Fruit fly (Drosophila melanogaster): ENCODE measurements around the gene CG41128.

CG41128 gene

DNA sequence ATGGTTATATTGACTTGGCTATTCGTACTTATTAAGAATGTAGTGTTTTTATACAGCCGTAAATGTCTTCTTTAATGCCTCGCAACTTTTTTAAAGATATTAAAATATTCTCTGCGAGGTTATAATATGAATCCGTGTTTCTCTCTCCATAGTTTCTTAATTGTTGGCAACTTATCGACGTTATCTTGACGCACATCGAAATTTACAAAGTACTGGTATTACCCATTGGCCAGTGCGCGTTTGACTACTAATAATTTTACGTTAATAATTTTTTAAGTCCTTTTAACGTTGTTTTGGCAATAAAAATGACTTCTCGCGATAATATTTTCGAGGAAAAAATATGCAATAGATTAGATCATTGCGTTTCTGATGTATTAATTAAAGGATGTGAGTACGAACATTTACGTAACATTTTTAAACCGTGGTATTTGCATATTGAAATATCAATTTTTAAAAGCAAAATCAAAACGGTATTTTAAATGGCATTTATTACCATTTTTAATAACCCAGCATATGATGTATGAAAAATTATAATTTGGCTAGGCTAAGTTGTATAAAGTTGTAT, at the start of gene CG41128:
CG41128 (plus strand) TSS at position 211 of the 565 bp plus-strand sequence.
- TF ChIP-seq pan (optimal IDR thresholded peaks at IDR 0.05), result no peak
- TF ChIP-seq EcR (GFP tag; optimal IDR thresholded peaks at IDR 0.05), result no peak
- no peak for TF ChIP-seq usp (GFP tag; optimal IDR thresholded peaks at IDR 0.05)
- TF ChIP-seq psq (optimal IDR thresholded peaks at IDR 0.05), result no peak
- no peak for TF ChIP-seq Dll (optimal IDR thresholded peaks at IDR 0.05)
- no peak for TF ChIP-seq CG8478 (optimal IDR thresholded peaks at IDR 0.05)

DNA sequence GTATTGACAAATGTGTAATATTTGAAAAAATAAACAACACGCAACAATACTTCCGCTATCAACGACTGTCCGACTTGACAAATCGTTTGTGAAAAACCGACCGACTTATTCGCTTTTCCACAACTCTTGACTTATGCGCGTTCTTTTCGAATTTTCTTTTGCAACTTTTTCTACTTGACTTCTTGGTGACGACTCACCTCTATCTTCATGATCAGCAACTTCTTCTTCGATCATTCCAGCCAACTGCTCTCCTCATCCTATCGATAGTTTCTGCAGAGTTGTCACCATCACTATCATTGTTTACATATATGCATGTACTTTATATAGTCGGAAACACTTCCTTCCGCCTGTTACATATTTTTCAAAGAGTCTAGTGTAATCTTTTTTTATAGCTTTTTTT, 16.2 kb upstream of the CG41128 start:
- TF ChIP-seq EcR (GFP tag; optimal IDR thresholded peaks at IDR 0.05), result no peak
- no peak for TF ChIP-seq Dll (optimal IDR thresholded peaks at IDR 0.05)
- no peak for TF ChIP-seq psq (optimal IDR thresholded peaks at IDR 0.05)
- no peak for TF ChIP-seq usp (GFP tag; optimal IDR thresholded peaks at IDR 0.05)
- no peak for TF ChIP-seq CG8478 (optimal IDR thresholded peaks at IDR 0.05)
- no peak for TF ChIP-seq pan (optimal IDR thresholded peaks at IDR 0.05)

DNA sequence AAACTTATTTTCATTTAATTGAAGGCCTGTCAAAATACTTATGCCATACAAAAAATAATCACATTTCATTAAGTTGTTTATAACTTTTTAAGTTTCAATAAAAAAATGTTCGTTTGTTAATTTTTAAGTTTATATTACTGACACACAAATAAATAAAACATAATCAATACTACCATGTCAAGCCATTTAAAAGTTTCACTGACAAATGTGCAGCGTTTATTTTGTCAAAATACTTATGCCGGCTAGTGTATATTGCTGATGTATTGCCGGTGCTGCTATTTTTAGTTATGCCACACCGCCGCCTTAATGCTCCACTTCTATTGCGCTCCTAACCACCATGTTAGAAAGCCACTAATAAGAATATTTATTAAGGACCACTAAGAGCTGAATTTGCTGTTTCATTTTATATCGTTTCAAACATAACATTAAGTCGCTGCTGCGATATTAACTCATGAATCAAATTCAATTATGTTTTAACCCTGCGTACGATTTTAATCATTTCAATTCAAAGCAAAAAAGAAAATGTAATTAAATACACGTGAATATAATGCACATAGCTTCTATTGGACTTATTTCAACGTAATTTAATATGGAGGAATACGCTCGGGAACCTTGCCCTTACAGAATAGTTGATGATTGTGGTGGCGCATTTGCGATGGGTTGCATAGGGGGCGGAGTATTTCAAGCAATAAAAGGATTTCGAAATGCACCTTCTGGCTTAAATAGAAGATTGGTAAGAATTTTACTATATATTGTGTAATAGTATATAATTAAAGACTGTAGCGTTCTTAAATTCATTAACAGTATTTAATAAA, 15.5 kb upstream of the CG41128 start, which contains the start of gene Tim17b:
Tim17b (plus strand) TSS at position 422 of the 815 bp plus-strand sequence.
- TF ChIP-seq Dll (optimal IDR thresholded peaks at IDR 0.05) (no peak), pan (optimal IDR thresholded peaks at IDR 0.05) (no peak), usp (GFP tag; optimal IDR thresholded peaks at IDR 0.05) (no peak), CG8478 (optimal IDR thresholded peaks at IDR 0.05) (no peak), psq (optimal IDR thresholded peaks at IDR 0.05) (no peak), EcR (GFP tag; optimal IDR thresholded peaks at IDR 0.05) (no peak)

DNA sequence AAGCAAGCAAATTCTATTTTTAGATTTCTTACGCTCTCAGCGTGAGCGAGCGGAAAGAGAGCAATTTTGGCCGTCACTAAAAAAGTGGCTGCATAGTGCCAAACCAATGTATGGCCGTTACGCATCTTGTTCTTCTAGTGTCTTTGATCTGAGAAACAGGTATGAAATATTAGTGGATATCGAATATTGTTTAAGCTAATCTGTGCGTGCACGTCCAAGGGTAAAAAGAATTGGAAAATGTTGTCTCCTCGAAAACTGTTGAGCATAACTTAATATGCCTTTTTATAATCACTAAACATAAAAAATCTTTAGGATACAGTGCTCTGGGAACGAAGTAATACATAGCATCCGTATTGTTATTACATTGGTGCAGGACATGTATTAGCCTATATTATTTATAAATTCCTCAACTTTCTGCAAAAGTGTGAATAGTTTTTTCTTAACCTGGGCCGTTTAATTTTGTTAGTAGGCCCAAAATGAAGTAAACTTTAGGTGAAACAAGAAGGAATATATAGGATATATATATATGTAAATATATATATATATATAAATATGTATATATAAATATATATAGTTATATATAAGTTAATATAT, 1.5 kb upstream of the CG41128 start:
- TF ChIP-seq psq (optimal IDR thresholded peaks at IDR 0.05), result no peak
- no peak for TF ChIP-seq EcR (GFP tag; optimal IDR thresholded peaks at IDR 0.05)
- TF ChIP-seq Dll (optimal IDR thresholded peaks at IDR 0.05), result no peak
- no peak for TF ChIP-seq CG8478 (optimal IDR thresholded peaks at IDR 0.05)
- TF ChIP-seq usp (GFP tag; optimal IDR thresholded peaks at IDR 0.05), result no peak
- no peak for TF ChIP-seq pan (optimal IDR thresholded peaks at IDR 0.05)

DNA sequence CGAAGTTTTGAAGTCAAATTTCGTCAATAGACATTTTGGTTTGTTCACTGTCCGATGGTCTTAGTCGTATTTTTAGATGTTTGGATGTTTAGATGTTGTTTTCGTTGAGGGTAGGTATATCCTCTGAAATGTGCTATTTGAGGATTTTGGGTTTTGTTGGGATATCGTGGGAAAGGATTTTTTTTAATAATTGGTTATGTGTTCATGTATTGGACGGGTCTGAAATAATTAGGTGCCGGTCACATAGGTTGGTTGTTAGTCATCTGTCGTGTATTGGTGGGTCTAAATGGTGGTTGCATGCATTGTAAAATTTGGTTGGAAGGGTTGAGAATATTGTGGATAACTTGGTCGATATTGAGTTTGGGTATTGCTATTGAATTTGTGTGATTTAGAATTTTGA, 36.5 kb downstream of the CG41128 start:
- TF ChIP-seq pan (optimal IDR thresholded peaks at IDR 0.05) (no peak), EcR (GFP tag; optimal IDR thresholded peaks at IDR 0.05) (no peak), Dll (optimal IDR thresholded peaks at IDR 0.05) (no peak), usp (GFP tag; optimal IDR thresholded peaks at IDR 0.05) (no peak), CG8478 (optimal IDR thresholded peaks at IDR 0.05) (no peak), psq (optimal IDR thresholded peaks at IDR 0.05) (no peak)

DNA sequence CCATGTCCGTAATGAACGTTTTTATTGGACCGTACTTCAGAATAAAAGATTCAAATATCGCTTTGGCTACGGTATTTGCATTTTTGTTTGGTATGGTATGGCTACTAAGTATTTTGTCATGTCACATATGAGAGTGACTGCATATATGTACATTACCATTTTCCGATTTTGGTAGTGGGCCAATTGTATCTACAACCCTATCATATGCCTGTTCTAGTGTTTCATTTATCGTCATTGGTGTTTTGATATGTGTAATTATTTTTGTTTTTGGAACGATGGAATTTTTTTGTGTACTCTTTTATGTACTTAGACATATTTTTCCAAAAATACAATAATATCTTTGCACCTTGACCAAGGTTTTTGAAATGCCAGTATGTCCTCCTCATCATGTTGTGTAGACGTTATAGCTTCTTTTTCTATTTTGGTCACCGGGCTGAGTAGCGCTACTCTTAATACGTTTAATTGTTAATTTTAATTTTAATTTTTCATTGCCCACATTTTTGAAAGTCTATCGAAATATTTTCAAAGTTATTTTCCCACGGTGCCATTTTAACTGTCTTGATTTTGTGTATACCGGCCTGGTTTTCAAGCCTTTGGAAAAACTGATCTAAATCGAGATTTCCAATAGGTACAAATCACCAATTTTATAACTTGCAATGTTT, 39.6 kb downstream of the CG41128 start:
- TF ChIP-seq psq (optimal IDR thresholded peaks at IDR 0.05) (no peak), usp (GFP tag; optimal IDR thresholded peaks at IDR 0.05) (no peak), CG8478 (optimal IDR thresholded peaks at IDR 0.05) (no peak), Dll (optimal IDR thresholded peaks at IDR 0.05) (no peak), pan (optimal IDR thresholded peaks at IDR 0.05) (no peak), EcR (GFP tag; optimal IDR thresholded peaks at IDR 0.05) (no peak)

Measured in whole organism.